Worm (Caenorhabditis elegans): ENCODE data around the gene rfip-1.

- peak in 1 of 2 experiments; percentile 62 for TF ChIP-seq lin-35 (GFP tag; optimal IDR thresholded peaks at IDR 0.05)
- TF ChIP-seq aly-2 (tag; optimal IDR thresholded peaks at IDR 0.05): no peak
- no peak for TF ChIP-seq ztf-11 (tag; optimal IDR thresholded peaks at IDR 0.05)
- TF ChIP-seq elt-2 (tag; optimal IDR thresholded peaks at IDR 0.05): no peak
- no peak for TF ChIP-seq lin-13 (GFP tag; optimal IDR thresholded peaks at IDR 0.05)
- TF ChIP-seq lin-15B (tag; optimal IDR thresholded peaks at IDR 0.05): no peak
- TF ChIP-seq fos-1 (tag; optimal IDR thresholded peaks at IDR 0.05): no peak
- peak; percentile 54 for TF ChIP-seq blmp-1 (tag; optimal IDR thresholded peaks at IDR 0.05)
- TF ChIP-seq ceh-82 (tag; optimal IDR thresholded peaks at IDR 0.05): no peak
- no peak for TF ChIP-seq snpc-4 (tag; optimal IDR thresholded peaks at IDR 0.05)
- no peak for TF ChIP-seq nhr-28 (tag; optimal IDR thresholded peaks at IDR 0.05)
Measured at ce11 chrII:5931109-5931508, 46.8 kb downstream of the rfip-1 start.
